Worm (Caenorhabditis elegans) whole organism, young adult: Measurements from ENCODE around the gene C26D10.4.

ENCODE experiments used
- C06A6.2 ChIP-seq: fragments of 200-800 bp; sonication (Bioruptor generic); conservative IDR thresholded peaks from 2 replicates; pipeline ENCODE4 v1.3.6; 2022; ENCODE audit warnings: missing genetic modification characterization, missing compliant biosample characterization
- F23B12.7 ChIP-seq: sonication (generic microtip); optimal IDR thresholded peaks from 2 replicates; lab custom pipeline; 2017; ENCODE audit warnings: missing genetic modification characterization, mild to moderate bottlenecking, missing compliant biosample characterization, antibody characterized with exemption, moderate library complexity; ENCODE audit not compliant: insufficient read depth
- dpff-1 ChIP-seq: sonication (generic microtip); optimal IDR thresholded peaks from 2 replicates; lab custom pipeline; 2017; ENCODE audit warnings: mild to moderate bottlenecking, missing genetic modification characterization, missing compliant biosample characterization
- egl-44 ChIP-seq: fragments of 200-800 bp; sonication (Bioruptor generic); IDR thresholded peaks from 2 replicates; pipeline ENCODE4 v1.3.6; 2022; ENCODE audit warnings: missing genetic modification reagents, missing genetic modification characterization, missing compliant biosample characterization
- lin-26 ChIP-seq: fragments of 200-800 bp; sonication (Bioruptor generic); IDR thresholded peaks from 2 replicates; pipeline ENCODE4 v1.3.6; 2022; ENCODE audit warnings: missing genetic modification reagents, missing genetic modification characterization, missing compliant biosample characterization
- sea-2 ChIP-seq: fragments of 200-800 bp; sonication (Bioruptor generic); IDR thresholded peaks from 2 replicates; pipeline ENCODE4 v1.3.6; 2022; ENCODE audit warnings: missing genetic modification characterization, missing compliant biosample characterization
- tbp1 ChIP-seq: fragments of 200-800 bp; sonication (Bioruptor generic); optimal IDR thresholded peaks from 2 replicates; lab custom pipeline; 2018; ENCODE audit warnings: mild to moderate bottlenecking, missing genetic modification characterization, missing compliant biosample characterization

ce11 chrII:8346384-8346783 is 16.8 kb downstream of the C26D10.4 start, which contains the start of gene eff-1:
- TF ChIP-seq tbp1: no peak
- TF ChIP-seq C06A6.2 (GFP tag; lab: Robert Waterston, UW): no peak
- no peak for TF ChIP-seq lin-26 (GFP tag; lab: Robert Waterston, UW)
- no peak for TF ChIP-seq egl-44 (GFP tag; lab: Robert Waterston, UW)
- no peak for TF ChIP-seq sea-2 (GFP tag; lab: Robert Waterston, UW)
- no peak for TF ChIP-seq dpff-1
- TF ChIP-seq F23B12.7 (tag; lab: Kevin White, UChicago): no peak
